Worm (Caenorhabditis elegans) whole organism, young adult: ENCODE measurements around the gene B0393.9.

Experiments used
- C06A6.2 ChIP-seq: fragments of 200-800 bp; sonication (Bioruptor generic); conservative IDR thresholded peaks from 2 replicates; pipeline ENCODE4 v1.3.6; 2022; ENCODE audit warnings: missing genetic modification characterization, missing compliant biosample characterization
- F49E8.2 ChIP-seq: sonication (generic microtip); optimal IDR thresholded peaks from 3 replicates; lab custom pipeline; 2017; ENCODE audit warnings: missing genetic modification characterization, mild to moderate bottlenecking, missing compliant biosample characterization, antibody characterized with exemption, moderate library complexity; ENCODE audit not compliant: insufficient read depth
- Y53F4B.3 ChIP-seq: fragments of 200-800 bp; sonication (Bioruptor generic); IDR thresholded peaks from 2 replicates; pipeline ENCODE4 v1.3.6; 2022; ENCODE audit warnings: missing genetic modification reagents, missing genetic modification characterization, missing compliant biosample characterization
- efl-1 ChIP-seq: fragments of 150-350 bp; optimal IDR thresholded peaks from 2 replicates; lab custom pipeline; 2014; ENCODE audit warnings: missing biosample characterization, missing genetic modification reagents, missing genetic modification characterization
- fkh-3 ChIP-seq: sonication (generic microtip); optimal IDR thresholded peaks from 2 replicates; lab custom pipeline; 2016; ENCODE audit warnings: mild to moderate bottlenecking, missing genetic modification characterization, missing compliant biosample characterization
- hmg-1.2 ChIP-seq: fragments of 200-800 bp; sonication (Bioruptor generic); IDR thresholded peaks from 2 replicates; pipeline ENCODE4 v1.3.6; 2022; ENCODE audit warnings: missing genetic modification reagents, missing genetic modification characterization, missing compliant biosample characterization
- hsf-1 ChIP-seq: fragments of 200-800 bp; sonication (Bioruptor generic); IDR thresholded peaks from 2 replicates; pipeline ENCODE4 v1.3.6; 2022; ENCODE audit warnings: missing genetic modification reagents, missing genetic modification characterization, missing compliant biosample characterization
- nhr-90 ChIP-seq: sonication (generic microtip); optimal IDR thresholded peaks from 2 replicates; lab custom pipeline; 2016; ENCODE audit warnings: missing genotype, mild to moderate bottlenecking, missing genetic modification characterization, missing compliant biosample characterization
- pha-4 ChIP-seq: fragments of 150-350 bp; sonication (generic microtip); optimal IDR thresholded peaks from 2 replicates; lab custom pipeline; 2014; ENCODE audit warnings: missing biosample characterization, missing genetic modification reagents, missing genetic modification characterization
- tbp1 ChIP-seq: fragments of 200-800 bp; sonication (Bioruptor generic); optimal IDR thresholded peaks from 2 replicates; lab custom pipeline; 2018; ENCODE audit warnings: mild to moderate bottlenecking, missing genetic modification characterization, missing compliant biosample characterization
- ztf-25 ChIP-seq: fragments of 200-800 bp; sonication (Bioruptor generic); IDR thresholded peaks from 2 replicates; pipeline ENCODE4 v1.3.6; 2022; ENCODE audit warnings: missing genetic modification reagents, missing genetic modification characterization, missing compliant biosample characterization

- TF ChIP-seq ztf-25 = no peak
- no peak for TF ChIP-seq C06A6.2 (GFP tag; lab: Robert Waterston, UW)
- no peak for TF ChIP-seq fkh-3 (tag; lab: Kevin White, UChicago)
- TF ChIP-seq efl-1 = no peak
- TF ChIP-seq Y53F4B.3 (GFP tag; lab: Robert Waterston, UW) = no peak
- TF ChIP-seq tbp1 (GFP tag; lab: Kevin White, UChicago) = no peak
- TF ChIP-seq pha-4 (tag; lab: Kevin White, UChicago) = no peak
- TF ChIP-seq hmg-1.2 (GFP tag; lab: Robert Waterston, UW) = no peak
- TF ChIP-seq F49E8.2 (tag; lab: Kevin White, UChicago) = no peak
- TF ChIP-seq nhr-90 (tag; lab: Kevin White, UChicago) = no peak
- TF ChIP-seq hsf-1 (GFP tag; lab: Robert Waterston, UW) = no peak
These were observed 14.5 kb downstream of the B0393.9 start, which contains the start of gene B0393.5 for ce11 chrIII:4765474-4765873.
